Fruit fly (Drosophila melanogaster): ENCODE results near the gene CG12985.

The CG12985 gene

DNA sequence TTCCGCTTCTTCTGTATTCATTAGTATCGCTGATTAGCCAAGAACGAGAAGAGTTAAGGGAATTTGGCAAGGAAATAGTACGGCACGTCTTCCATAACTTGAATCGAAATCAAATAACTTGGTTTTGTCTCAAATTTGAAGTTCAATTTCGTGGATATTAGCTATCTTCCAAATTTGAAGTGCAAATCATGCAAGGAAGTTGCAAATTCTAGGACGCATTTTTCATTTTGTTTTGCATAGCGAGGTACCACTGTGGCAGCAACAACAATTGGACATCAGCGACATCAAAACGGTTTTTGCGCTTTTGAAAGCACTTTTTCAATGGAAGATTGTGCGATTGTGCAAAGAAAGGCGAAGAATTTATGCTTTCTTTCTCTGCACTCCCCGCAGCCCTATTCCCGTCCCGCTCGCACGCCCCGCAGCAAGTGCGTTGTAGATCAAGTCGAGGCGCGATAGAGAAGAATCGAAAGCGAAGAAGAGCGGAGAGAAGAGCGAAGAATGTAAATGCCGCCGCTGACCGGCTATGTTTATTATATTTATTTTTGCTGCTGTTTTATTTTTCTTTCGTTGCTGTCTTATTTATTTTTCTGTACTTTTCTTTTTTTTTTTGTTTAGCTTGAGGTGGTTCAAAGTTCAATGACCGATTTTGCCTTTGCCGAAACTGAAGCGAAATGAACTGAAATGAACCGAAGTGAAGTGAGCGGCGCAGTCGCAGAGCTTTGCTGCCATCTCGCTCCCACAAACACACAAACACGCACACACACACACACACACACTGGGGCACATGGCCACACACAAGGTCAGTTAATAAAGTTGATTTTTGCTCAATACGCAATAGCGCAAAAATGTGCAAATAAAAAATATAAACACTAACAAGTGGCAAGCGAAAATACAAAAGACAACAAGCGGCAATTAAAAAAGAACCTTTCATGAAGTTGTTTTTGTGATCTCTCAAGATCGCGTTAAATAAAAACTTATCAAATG, 2.1 kb upstream of the CG12985 start (continued):
- TF ChIP-seq CG8089 (GFP tag; optimal IDR thresholded peaks at IDR 0.05): no peak
- peak; percentile 34 for TF ChIP-seq CG9876 (GFP tag; optimal IDR thresholded peaks at IDR 0.05)
- peak; percentile 58 for TF ChIP-seq CG12155 (GFP tag; optimal IDR thresholded peaks at IDR 0.05)
- 0 out of 2 replicates have a peak, but pooled peaks have one; percentile 21 for TF ChIP-seq CG17328 (GFP tag; IDR thresholded peaks at IDR 0.05)
- TF ChIP-seq Atf-2 (GFP tag; optimal IDR thresholded peaks at IDR 0.05): peak; percentile 28
- TF ChIP-seq bcd (GFP tag; optimal IDR thresholded peaks at IDR 0.05): peak; percentile 71
- TF ChIP-seq Sox100B (GFP tag; optimal IDR thresholded peaks at IDR 0.05): no peak
- TF ChIP-seq CG17186 (GFP tag; optimal IDR thresholded peaks at IDR 0.05): no peak
- TF ChIP-seq CG17385 (GFP tag; optimal IDR thresholded peaks at IDR 0.05): peak; percentile 17
- TF ChIP-seq stc (GFP tag; IDR thresholded peaks at IDR 0.05): peak; percentile 47; the same call in 1 of the 2 replicates
- peak; percentile 62 for TF ChIP-seq CG16815 (GFP tag; optimal IDR thresholded peaks at IDR 0.05)
- no peak for TF ChIP-seq CG16813 (GFP tag; IDR thresholded peaks at IDR 0.05; ENCODE audit: partially characterized antibody)
- TF ChIP-seq CG15479 (GFP tag; optimal IDR thresholded peaks at IDR 0.05): no peak
- peak; percentile 27 for TF ChIP-seq CG1832 (GFP tag; optimal IDR thresholded peaks at IDR 0.05)
- 0 out of 3 replicates have a peak, but pooled peaks have one; percentile 67 for TF ChIP-seq CG11456 (GFP tag; IDR thresholded peaks at IDR 0.05)
- TF ChIP-seq Hand (GFP tag; optimal IDR thresholded peaks at IDR 0.05): no peak
- TF ChIP-seq luna (GFP tag; optimal IDR thresholded peaks at IDR 0.05): no peak
- peak; percentile 31 for TF ChIP-seq fu2 (GFP tag; optimal IDR thresholded peaks at IDR 0.05)
- no peak for TF ChIP-seq CG43689 (GFP tag; IDR thresholded peaks at IDR 0.05)
- TF ChIP-seq ken (GFP tag; IDR thresholded peaks at IDR 0.05): peak; percentile 47; the same call in 1 of the 3 replicates
- TF ChIP-seq Taf1 (GFP tag; IDR thresholded peaks at IDR 0.05): peak; percentile 57; the same call in 1 of the 2 replicates
- TF ChIP-seq NFAT (GFP tag; IDR thresholded peaks at IDR 0.05): 0 out of 2 replicates have a peak, but pooled peaks have one; percentile 7
- no peak for TF ChIP-seq dimm (GFP tag; IDR thresholded peaks at IDR 0.05)
- peak; percentile 0 for TF ChIP-seq Asciz (GFP tag; optimal IDR thresholded peaks at IDR 0.05)
- no peak for TF ChIP-seq BEAF-32 (GFP tag; optimal IDR thresholded peaks at IDR 0.05)
- TF ChIP-seq pros (GFP tag; optimal IDR thresholded peaks at IDR 0.05): no peak
- peak; percentile 32 for TF ChIP-seq tin (GFP tag; optimal IDR thresholded peaks at IDR 0.05)
- TF ChIP-seq CG2678 (tag; optimal IDR thresholded peaks at IDR 0.05): peak; percentile 73
- TF ChIP-seq CG7556 (GFP tag; optimal IDR thresholded peaks at IDR 0.05): peak; percentile 1
- no peak for TF ChIP-seq CG17568 (GFP tag; optimal IDR thresholded peaks at IDR 0.05)
- TF ChIP-seq Drgx (GFP tag; IDR thresholded peaks at IDR 0.05): peak; percentile 79
- peak; percentile 24 for TF ChIP-seq shn (GFP tag; optimal IDR thresholded peaks at IDR 0.05)
- peak; percentile 82 for TF ChIP-seq CG9932 (GFP tag; IDR thresholded peaks at IDR 0.05)
- 0 out of 3 replicates have a peak, but pooled peaks have one; percentile 27 for TF ChIP-seq CG11695 (GFP tag; IDR thresholded peaks at IDR 0.05)
- peak; percentile 41; the same call in 1 of the 2 replicates for TF ChIP-seq sob (GFP tag; IDR thresholded peaks at IDR 0.05)
- peak; percentile 44 for TF ChIP-seq cg (GFP tag; optimal IDR thresholded peaks at IDR 0.05)
- no peak for TF ChIP-seq E2f2 (GFP tag; IDR thresholded peaks at IDR 0.05)
- TF ChIP-seq Dref (GFP tag; IDR thresholded peaks at IDR 0.05): peak; percentile 25; the same call in 1 of the 2 replicates
- TF ChIP-seq Side (GFP tag; optimal IDR thresholded peaks at IDR 0.05): peak; percentile 14
- TF ChIP-seq CG15269 (tag; optimal IDR thresholded peaks at IDR 0.05): peak; percentile 70
- TF ChIP-seq gt (GFP tag; IDR thresholded peaks at IDR 0.05): no peak
- TF ChIP-seq CG12769 (tag; optimal IDR thresholded peaks at IDR 0.05): peak; percentile 89
- no peak for TF ChIP-seq CG4360 (GFP tag; IDR thresholded peaks at IDR 0.05)
- TF ChIP-seq CG17359 (tag; optimal IDR thresholded peaks at IDR 0.05): peak; percentile 55
- TF ChIP-seq CG11723 (GFP tag; optimal IDR thresholded peaks at IDR 0.05): no peak
- TF ChIP-seq CG14050 (GFP tag; IDR thresholded peaks at IDR 0.05): peak; percentile 48; the same call in 2 of the 3 replicates
- TF ChIP-seq wor (GFP tag; IDR thresholded peaks at IDR 0.05): 0 out of 2 replicates have a peak, but pooled peaks have one; percentile 23
- TF ChIP-seq CG4404 (GFP tag; IDR thresholded peaks at IDR 0.05): peak; percentile 40; the same call in 1 of the 2 replicates

Measured in whole organism, embryonic.